Fruit fly (Drosophila melanogaster) whole organism, pupa: Measurements from ENCODE around the gene CG6972.

Source experiments
- CG10348 ChIP-seq: fragments of 200-800 bp; sonication (Bioruptor generic); IDR thresholded peaks from 2 replicates; pipeline ENCODE4 v1.3.6; 2022; ENCODE audit warnings: missing biosample characterization, missing genetic modification characterization
- CG12605 ChIP-seq: fragments of 200-800 bp; sonication (Bioruptor generic); IDR thresholded peaks from 2 replicates; pipeline ENCODE4 v1.3.6; 2022; ENCODE audit warnings: missing biosample characterization, missing genetic modification characterization
- CG13204 ChIP-seq: fragments of 200-800 bp; sonication (Bioruptor generic); optimal IDR thresholded peaks from 2 replicates; lab custom pipeline; 2018; ENCODE audit warnings: missing biosample characterization, mild to moderate bottlenecking, missing genetic modification characterization, moderate library complexity
- CG14655 ChIP-seq: fragments of 200-800 bp; sonication (Bioruptor generic); optimal IDR thresholded peaks from 3 replicates; lab custom pipeline; 2017; ENCODE audit warnings: mild to moderate bottlenecking, missing biosample characterization, missing genetic modification reagents, missing genetic modification characterization
- CG15710 ChIP-seq: fragments of 200-800 bp; sonication (Bioruptor generic); optimal IDR thresholded peaks from 2 replicates; lab custom pipeline; 2018; ENCODE audit warnings: missing biosample characterization, mild to moderate bottlenecking, missing genetic modification characterization, moderate library complexity
- CG17806 ChIP-seq: fragments of 200-800 bp; sonication (Bioruptor generic); optimal IDR thresholded peaks from 2 replicates; lab custom pipeline; 2018; ENCODE audit warnings: missing biosample characterization, mild to moderate bottlenecking, missing genetic modification characterization, moderate library complexity
- CG32121 ChIP-seq: fragments of 200-800 bp; sonication (Bioruptor generic); IDR thresholded peaks from 2 replicates; pipeline ENCODE4 v1.3.6; 2022; ENCODE audit warnings: missing biosample characterization, missing genetic modification characterization
- CG34367 ChIP-seq: fragments of 200-800 bp; sonication (Bioruptor generic); optimal IDR thresholded peaks from 2 replicates; lab custom pipeline; 2018; ENCODE audit warnings: missing biosample characterization, mild to moderate bottlenecking, missing genetic modification characterization
- CG4496 ChIP-seq: fragments of 200-800 bp; sonication (Bioruptor generic); IDR thresholded peaks from 3 replicates; pipeline ENCODE4 v1.3.6; 2022; ENCODE audit warnings: missing biosample characterization, missing genetic modification characterization
- CG8159 ChIP-seq: fragments of 200-800 bp; sonication (Bioruptor generic); optimal IDR thresholded peaks from 3 replicates; lab custom pipeline; 2018; ENCODE audit warnings: missing biosample characterization, mild to moderate bottlenecking, missing genetic modification characterization, moderate library complexity
- CG8301 ChIP-seq: fragments of 200-800 bp; sonication (Bioruptor generic); optimal IDR thresholded peaks from 2 replicates; lab custom pipeline; 2018; ENCODE audit warnings: missing biosample characterization, mild to moderate bottlenecking, missing genetic modification characterization
- CG9948 ChIP-seq: fragments of 200-800 bp; sonication (Bioruptor generic); optimal IDR thresholded peaks from 2 replicates; lab custom pipeline; 2018; ENCODE audit warnings: missing biosample characterization, mild to moderate bottlenecking, missing genetic modification characterization, moderate library complexity
- D1 ChIP-seq: fragments of 200-800 bp; sonication (Bioruptor generic); optimal IDR thresholded peaks from 2 replicates; lab custom pipeline; 2018; ENCODE audit warnings: missing biosample characterization, mild to moderate bottlenecking, missing genetic modification characterization, moderate library complexity
- EcR ChIP-seq: fragments of 200-800 bp; sonication (Bioruptor generic); optimal IDR thresholded peaks from 3 replicates; lab custom pipeline; 2019; ENCODE audit warnings: missing biosample characterization, missing genetic modification characterization, mild to moderate bottlenecking, moderate library complexity, missing genetic modification reagents
- Ets98B ChIP-seq: fragments of 200-800 bp; sonication (Bioruptor generic); IDR thresholded peaks from 2 replicates; pipeline ENCODE4 v1.3.6; 2022; ENCODE audit warnings: missing biosample characterization, missing genetic modification characterization
- Pif1A ChIP-seq: fragments of 200-800 bp; sonication (Bioruptor generic); optimal IDR thresholded peaks from 3 replicates; lab custom pipeline; 2016; ENCODE audit warnings: missing biosample characterization, missing genetic modification characterization
- Pif1B ChIP-seq: fragments of 200-800 bp; sonication (Bioruptor generic); optimal IDR thresholded peaks from 3 replicates; lab custom pipeline; 2016; ENCODE audit warnings: missing biosample characterization, missing genetic modification characterization
- Snoo ChIP-seq: fragments of 200-800 bp; sonication (Bioruptor generic); optimal IDR thresholded peaks from 3 replicates; lab custom pipeline; 2017; ENCODE audit warnings: missing biosample characterization, mild to moderate bottlenecking, missing genetic modification characterization, inconsistent platforms
- fd96Ca ChIP-seq: fragments of 200-800 bp; sonication (Bioruptor generic); IDR thresholded peaks from 3 replicates; pipeline ENCODE4 v1.3.6; 2022; ENCODE audit warnings: missing biosample characterization, missing genetic modification characterization
- gl ChIP-seq: fragments of 200-800 bp; sonication (Bioruptor generic); optimal IDR thresholded peaks from 2 replicates; lab custom pipeline; 2018; ENCODE audit warnings: missing biosample characterization, mild to moderate bottlenecking, missing genetic modification characterization
- rn ChIP-seq: fragments of 200-800 bp; sonication (Bioruptor generic); IDR thresholded peaks from 2 replicates; pipeline ENCODE4 v1.3.6; 2022; ENCODE audit warnings: missing biosample characterization, missing genetic modification characterization

CG6972 gene

DNA sequence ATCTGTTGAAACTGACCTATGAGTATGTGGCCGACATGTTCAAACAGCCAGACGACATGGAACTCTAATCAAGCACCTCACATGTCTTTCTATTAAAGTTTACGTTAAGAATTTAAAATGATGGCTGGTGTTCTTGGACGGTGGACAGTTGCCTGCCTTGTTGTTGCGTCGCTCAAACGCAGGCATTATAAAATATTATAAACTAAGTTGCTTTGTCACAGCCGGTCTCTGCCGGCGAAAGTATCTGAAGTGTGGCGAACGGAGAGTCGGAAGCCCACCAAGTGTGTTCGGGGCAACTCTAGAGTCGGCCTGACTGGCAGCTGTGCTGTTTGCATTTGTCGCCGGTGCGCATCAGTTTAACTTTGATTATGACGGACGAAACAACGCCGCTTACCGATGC lies 7.1 kb upstream of the CG6972 start, which contains the start of gene cd:
TSS of gene cd (plus strand) at position 301 of the 400 bp plus-strand sequence.
- TF ChIP-seq CG9948 (tag; lab: Kevin White, UChicago) (no peak), CG8301 (tag; lab: Kevin White, UChicago) (no peak), EcR (GFP tag; lab: Kevin White, UChicago) (no peak), CG12605 (GFP tag; lab: Robert Waterston, UW) (no peak), CG8159 (tag; lab: Kevin White, UChicago) (no peak), Snoo (tag; lab: Kevin White, UChicago) (no peak), D1 (no peak), CG10348 (GFP tag; lab: Robert Waterston, UW) (no peak), CG14655 (no peak), CG17806 (tag; lab: Kevin White, UChicago) (no peak)
- TF ChIP-seq, all 21 proteins: peak for 0

DNA sequence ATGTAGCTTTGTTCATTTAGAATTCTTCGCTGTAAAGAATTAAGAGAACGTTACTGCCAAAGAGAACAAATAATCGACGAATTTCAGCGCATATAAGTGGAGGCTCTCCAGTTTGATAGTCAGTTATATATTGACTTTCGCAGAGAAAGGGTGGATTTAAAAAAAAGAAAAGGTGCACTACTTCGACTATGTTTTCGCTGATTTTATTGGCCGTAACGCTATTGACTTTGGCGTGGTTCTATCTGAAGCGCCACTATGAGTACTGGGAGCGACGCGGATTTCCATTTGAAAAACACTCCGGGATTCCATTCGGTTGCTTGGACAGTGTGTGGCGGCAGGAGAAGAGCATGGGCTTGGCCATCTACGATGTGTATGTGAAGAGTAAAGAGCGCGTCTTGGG lies 3.6 kb upstream of the CG6972 start, which contains the start of gene Cyp6d4:
TSS of gene Cyp6d4 (plus strand) at position 112 of the 400 bp plus-strand sequence.
- TF ChIP-seq gl (tag; lab: Kevin White, UChicago) (no peak), CG9948 (tag; lab: Kevin White, UChicago) (no peak), Pif1B (no peak), Ets98B (GFP tag; lab: Robert Waterston, UW) (no peak), CG12605 (GFP tag; lab: Robert Waterston, UW) (no peak), fd96Ca (GFP tag; lab: Robert Waterston, UW) (no peak), CG13204 (GFP tag; lab: Kevin White, UChicago) (no peak), CG4496 (GFP tag; lab: Robert Waterston, UW) (no peak), CG34367 (no peak), D1 (no peak), Pif1A (GFP tag; lab: Kevin White, UChicago) (no peak), CG17806 (tag; lab: Kevin White, UChicago) (no peak), CG15710 (tag; lab: Kevin White, UChicago) (no peak), CG32121 (GFP tag; lab: Robert Waterston, UW) (no peak)

DNA sequence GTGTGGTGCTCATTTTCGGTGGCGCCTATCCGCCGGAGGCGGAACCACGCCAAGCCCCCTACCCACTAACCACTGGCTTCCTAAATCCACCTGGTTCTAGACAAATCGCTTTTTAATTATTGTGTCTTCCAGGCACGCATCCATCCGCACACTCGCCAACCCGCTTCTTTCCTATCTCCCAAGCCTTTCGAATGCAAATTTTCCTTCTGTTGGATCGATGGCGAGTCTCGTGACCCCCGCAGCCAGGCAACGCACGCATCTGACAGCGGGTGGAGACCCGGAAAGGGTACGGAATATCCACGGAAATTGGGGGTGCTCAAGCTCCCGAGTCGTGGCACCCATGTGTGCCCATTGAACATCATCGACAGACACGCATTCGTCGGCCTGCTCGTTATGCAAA lies 5.4 kb downstream of the CG6972 start, which contains the start of gene CG13842:
TSS of gene CG13842 (minus strand) at position 101 of the 400 bp plus-strand sequence.
- TF ChIP-seq CG8159 (tag; lab: Kevin White, UChicago) (no peak), CG34367 (no peak), CG17806 (tag; lab: Kevin White, UChicago) (no peak), CG4496 (GFP tag; lab: Robert Waterston, UW) (no peak)

DNA sequence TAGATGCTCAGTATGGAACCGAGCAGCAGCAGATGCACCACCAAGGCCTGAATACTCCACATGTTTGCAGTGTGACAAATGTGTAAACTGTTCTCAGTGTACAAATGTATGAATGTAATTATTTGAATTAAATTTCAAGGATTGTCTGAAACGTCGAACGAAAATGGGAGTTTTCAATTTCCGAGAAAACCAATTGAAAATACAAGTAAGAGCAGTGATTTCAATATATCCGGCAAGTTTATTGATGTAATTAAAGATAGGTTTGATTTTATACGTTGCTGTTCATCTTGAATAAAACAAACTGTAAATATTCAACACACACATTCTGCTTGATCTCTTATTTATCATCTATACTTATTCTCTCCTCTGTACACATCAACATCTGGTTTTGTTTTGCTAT lies 8.9 kb downstream of the CG6972 start, which contains the start of gene CG4907:
TSS of gene CG4907 (minus strand) at position 101 of the 400 bp plus-strand sequence.
- TF ChIP-seq CG9948 (tag; lab: Kevin White, UChicago): no peak
- TF ChIP-seq CG12605 (GFP tag; lab: Robert Waterston, UW): no peak
- TF ChIP-seq CG17806 (tag; lab: Kevin White, UChicago): no peak
- TF ChIP-seq rn (GFP tag; lab: Robert Waterston, UW): no peak
- TF ChIP-seq Snoo (tag; lab: Kevin White, UChicago): no peak
- no peak for TF ChIP-seq EcR (GFP tag; lab: Kevin White, UChicago)
- TF ChIP-seq CG8159 (tag; lab: Kevin White, UChicago): no peak
- no peak for TF ChIP-seq Pif1A (GFP tag; lab: Kevin White, UChicago)
- TF ChIP-seq fd96Ca (GFP tag; lab: Robert Waterston, UW): no peak
- no peak for TF ChIP-seq CG8301 (tag; lab: Kevin White, UChicago)
- no peak for TF ChIP-seq CG15710 (tag; lab: Kevin White, UChicago)
- no peak for TF ChIP-seq CG4496 (GFP tag; lab: Robert Waterston, UW)

DNA sequence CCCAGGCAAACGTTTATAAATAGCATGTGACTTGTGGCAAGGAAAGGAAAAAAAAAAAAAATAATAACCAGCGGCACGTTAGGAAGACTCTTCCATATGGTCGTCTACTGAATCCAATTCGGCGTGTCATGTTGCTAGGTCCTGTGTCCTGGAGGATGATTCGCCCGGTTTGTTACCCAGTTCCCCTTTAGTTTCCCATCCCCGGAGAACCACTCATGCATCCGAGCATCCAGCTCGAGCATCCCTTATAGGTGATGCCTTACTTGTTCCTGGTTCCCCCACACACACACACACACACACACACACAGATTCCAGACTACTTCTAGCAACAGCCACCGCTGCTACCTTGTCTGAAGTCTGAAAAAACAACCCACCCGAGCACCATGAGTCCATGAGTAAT lies 16.1 kb downstream of the CG6972 start:
- no peak for TF ChIP-seq CG4496 (GFP tag; lab: Robert Waterston, UW)
- no peak for TF ChIP-seq CG17806 (tag; lab: Kevin White, UChicago)
- TF ChIP-seq D1: no peak
- TF ChIP-seq Pif1B: no peak
- TF ChIP-seq CG12605 (GFP tag; lab: Robert Waterston, UW): no peak
- TF ChIP-seq Snoo (tag; lab: Kevin White, UChicago): no peak
- TF ChIP-seq gl (tag; lab: Kevin White, UChicago): no peak
- no peak for TF ChIP-seq CG13204 (GFP tag; lab: Kevin White, UChicago)
- no peak for TF ChIP-seq rn (GFP tag; lab: Robert Waterston, UW)
- no peak for TF ChIP-seq Pif1A (GFP tag; lab: Kevin White, UChicago)
- no peak for TF ChIP-seq CG32121 (GFP tag; lab: Robert Waterston, UW)

DNA sequence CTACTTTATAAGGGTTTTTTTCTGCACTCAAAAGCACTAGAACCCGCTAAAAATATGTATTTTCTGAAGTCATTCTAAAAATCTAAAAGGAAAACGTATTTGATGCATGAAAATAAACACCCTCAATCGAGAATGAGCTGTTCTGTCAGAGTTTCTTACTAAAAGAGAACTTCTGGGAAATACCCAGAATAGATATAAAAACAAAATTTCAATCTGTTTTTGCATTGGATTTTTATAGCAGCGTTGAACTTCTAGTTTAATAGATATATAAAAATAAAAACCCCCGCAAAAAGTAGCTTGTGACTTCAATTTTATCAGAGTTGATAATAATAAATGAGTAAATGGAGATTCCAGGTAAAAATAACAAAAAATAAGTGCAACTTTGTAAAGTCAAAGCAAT lies 16.6 kb downstream of the CG6972 start:
- TF ChIP-seq fd96Ca (GFP tag; lab: Robert Waterston, UW): no peak
- no peak for TF ChIP-seq CG17806 (tag; lab: Kevin White, UChicago)
- TF ChIP-seq CG14655: no peak
- no peak for TF ChIP-seq Snoo (tag; lab: Kevin White, UChicago)
- TF ChIP-seq EcR (GFP tag; lab: Kevin White, UChicago): no peak
- TF ChIP-seq CG8301 (tag; lab: Kevin White, UChicago): no peak
- no peak for TF ChIP-seq CG15710 (tag; lab: Kevin White, UChicago)
- no peak for TF ChIP-seq CG32121 (GFP tag; lab: Robert Waterston, UW)
- no peak for TF ChIP-seq gl (tag; lab: Kevin White, UChicago)
- TF ChIP-seq CG4496 (GFP tag; lab: Robert Waterston, UW): no peak
- TF ChIP-seq Pif1A (GFP tag; lab: Kevin White, UChicago): no peak
- TF ChIP-seq D1: no peak
- no peak for TF ChIP-seq CG10348 (GFP tag; lab: Robert Waterston, UW)
- no peak for TF ChIP-seq Ets98B (GFP tag; lab: Robert Waterston, UW)
- TF ChIP-seq CG9948 (tag; lab: Kevin White, UChicago): no peak
- no peak for TF ChIP-seq CG13204 (GFP tag; lab: Kevin White, UChicago)
